Fruit fly (Drosophila melanogaster): Measurements from ENCODE around the gene CG12236.
A peak's percentile ranks its signal among the peaks of the same experiment; 100 is the strongest.

Gene CG12236

DNA sequence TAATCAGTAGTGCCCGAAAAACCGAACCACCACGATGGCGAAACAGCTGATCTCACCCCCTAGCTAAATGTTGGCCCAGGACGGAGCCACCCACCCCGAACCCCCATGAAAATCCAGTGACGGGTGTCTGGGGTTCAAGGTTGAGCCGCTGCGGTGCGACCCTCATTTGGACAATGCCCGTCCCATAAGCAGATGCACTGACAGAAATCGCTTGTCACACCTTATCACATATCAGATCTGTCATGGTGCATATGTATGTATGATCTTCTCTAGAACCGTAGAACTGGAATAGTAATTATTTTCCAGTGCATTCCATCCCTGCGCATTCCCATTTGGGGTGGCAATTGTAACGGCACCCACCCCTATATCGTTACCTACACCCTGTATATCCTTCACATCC lies 19.0 kb upstream of the CG12236 start (continued):
- TF ChIP-seq BEAF-32 (GFP tag; optimal IDR thresholded peaks at IDR 0.05): no peak
- no peak; the same call in 1 of the 2 replicates for TF ChIP-seq CG31441 (GFP tag; IDR thresholded peaks at IDR 0.05)
- TF ChIP-seq Sox100B (GFP tag; optimal IDR thresholded peaks at IDR 0.05): no peak
- no peak for TF ChIP-seq CG1024 (GFP tag; IDR thresholded peaks at IDR 0.05)
- TF ChIP-seq Hmr (GFP tag; optimal IDR thresholded peaks at IDR 0.05): peak; percentile 27
- no peak for TF ChIP-seq CG3065 (GFP tag; optimal IDR thresholded peaks at IDR 0.05)
- no peak for TF ChIP-seq CG6654 (GFP tag; optimal IDR thresholded peaks at IDR 0.05)
- TF ChIP-seq Xrp1 (GFP tag; IDR thresholded peaks at IDR 0.05): peak; percentile 79
- TF ChIP-seq Fer1 (GFP tag; optimal IDR thresholded peaks at IDR 0.05): peak; percentile 2
- TF ChIP-seq CG8359 (GFP tag; optimal IDR thresholded peaks at IDR 0.05; ENCODE audit: borderline replicate concordance): no peak
- no peak for TF ChIP-seq Ets97D (GFP tag; optimal IDR thresholded peaks at IDR 0.05)
- no peak for TF ChIP-seq D19B (GFP tag; optimal IDR thresholded peaks at IDR 0.05)
- peak; percentile 18 for TF ChIP-seq az2 (GFP tag; optimal IDR thresholded peaks at IDR 0.05)
- peak; percentile 52 for TF ChIP-seq CG2712 (tag; optimal IDR thresholded peaks at IDR 0.05)
- 0 out of 3 replicates have a peak, but pooled peaks have one; percentile 42 for TF ChIP-seq CG34422 (GFP tag; IDR thresholded peaks at IDR 0.05)
- no peak for TF ChIP-seq TFAM (GFP tag; optimal IDR thresholded peaks at IDR 0.05)
- no peak for TF ChIP-seq Camta (GFP tag; optimal IDR thresholded peaks at IDR 0.05)
- TF ChIP-seq CG6813 (GFP tag; optimal IDR thresholded peaks at IDR 0.05): no peak
- TF ChIP-seq bsh (GFP tag; optimal IDR thresholded peaks at IDR 0.05): peak in 1 of 2 experiments; percentile 61
- no peak for TF ChIP-seq hb (GFP tag; IDR thresholded peaks at IDR 0.05; ENCODE audit: partially characterized antibody)
- peak; percentile 32; the same call in 2 of the 3 replicates for TF ChIP-seq dysf (GFP tag; IDR thresholded peaks at IDR 0.05)
- peak; percentile 33 for TF ChIP-seq CG10267 (tag; optimal IDR thresholded peaks at IDR 0.05)
- no peak for TF ChIP-seq CG3163 (GFP tag; optimal IDR thresholded peaks at IDR 0.05)
- peak; percentile 43 for TF ChIP-seq CG15601 (tag; optimal IDR thresholded peaks at IDR 0.05)
- TF ChIP-seq vvl (GFP tag; IDR thresholded peaks at IDR 0.05): peak; percentile 53; the same call in 1 of the 2 replicates
- no peak for TF ChIP-seq CG7745 (tag; optimal IDR thresholded peaks at IDR 0.05)
- TF ChIP-seq CG15514 (GFP tag; optimal IDR thresholded peaks at IDR 0.05): no peak
- no peak for TF ChIP-seq CG10565 (GFP tag; optimal IDR thresholded peaks at IDR 0.05)
- TF ChIP-seq tin (GFP tag; optimal IDR thresholded peaks at IDR 0.05): peak; percentile 43
- TF ChIP-seq Hmx (GFP tag; optimal IDR thresholded peaks at IDR 0.05): no peak
- TF ChIP-seq CG2889 (GFP tag; IDR thresholded peaks at IDR 0.05): no peak
- TF ChIP-seq Usf (GFP tag; optimal IDR thresholded peaks at IDR 0.05): no peak
- TF ChIP-seq CG4707 (GFP tag; optimal IDR thresholded peaks at IDR 0.05): no peak
- TF ChIP-seq CG6791 (GFP tag; IDR thresholded peaks at IDR 0.05; ENCODE audit: partially characterized antibody): no peak
- no peak for TF ChIP-seq ase (GFP tag; IDR thresholded peaks at IDR 0.05)
- no peak for TF ChIP-seq CG11093 (GFP tag; IDR thresholded peaks at IDR 0.05)
- no peak for TF ChIP-seq CG3995 (GFP tag; optimal IDR thresholded peaks at IDR 0.05)
- TF ChIP-seq vnd (GFP tag; IDR thresholded peaks at IDR 0.05; ENCODE audit: partially characterized antibody): no peak
- TF ChIP-seq CG10462 (GFP tag; optimal IDR thresholded peaks at IDR 0.05): no peak
- no peak for TF ChIP-seq D (optimal IDR thresholded peaks at IDR 0.05)
- peak; percentile 48 for TF ChIP-seq D (GFP tag; optimal IDR thresholded peaks at IDR 0.05)
- TF ChIP-seq kay (GFP tag; optimal IDR thresholded peaks at IDR 0.05): no peak
- no peak for TF ChIP-seq CG31365 (tag; optimal IDR thresholded peaks at IDR 0.05)
- peak; percentile 42 for TF ChIP-seq CG11504 (tag; optimal IDR thresholded peaks at IDR 0.05)
- TF ChIP-seq CG4404 (GFP tag; IDR thresholded peaks at IDR 0.05): 0 out of 2 replicates have a peak, but pooled peaks have one; percentile 13
- TF ChIP-seq exex (tag; optimal IDR thresholded peaks at IDR 0.05): no peak
- no peak for TF ChIP-seq odd (GFP tag; optimal IDR thresholded peaks at IDR 0.05)
- peak; percentile 41 for TF ChIP-seq Side (GFP tag; optimal IDR thresholded peaks at IDR 0.05)
- no peak for TF ChIP-seq hbn (GFP tag; IDR thresholded peaks at IDR 0.05; ENCODE audit: partially characterized antibody)
- no peak for TF ChIP-seq repo (GFP tag; optimal IDR thresholded peaks at IDR 0.05)
- TF ChIP-seq oc (tag; optimal IDR thresholded peaks at IDR 0.05): peak; percentile 52

Data from whole organism, embryonic.